Worm (Caenorhabditis elegans): ENCODE data around the gene C10G8.2.

- TF ChIP-seq tbx-11 (GFP tag; IDR thresholded peaks at IDR 0.05) (no peak), flt-1 (GFP tag; IDR thresholded peaks at IDR 0.05) (no peak), sea-1 (GFP tag; conservative IDR thresholded peaks at IDR 0.05) (no peak), ama-1 (optimal IDR thresholded peaks at IDR 0.05) (no peak), B0310.2 (tag; optimal IDR thresholded peaks at IDR 0.05) (no peak), hmg-4 (GFP tag; optimal IDR thresholded peaks at IDR 0.05) (no peak)
These were observed 16.8 kb downstream of the C10G8.2 start, which contains the start of gene srg-26 for ce11 chrV:5330967-5331366.
